Worm (Caenorhabditis elegans) whole organism, young adult: ENCODE measurements around the gene B0547.2.
A peak's percentile ranks its signal among the peaks of the same experiment; 100 is the strongest.

Experiments used
- F49E8.2 ChIP-seq: sonication (generic microtip); optimal IDR thresholded peaks from 3 replicates; lab custom pipeline; 2017; ENCODE audit warnings: missing genetic modification characterization, mild to moderate bottlenecking, missing compliant biosample characterization, antibody characterized with exemption, moderate library complexity; ENCODE audit not compliant: insufficient read depth
- K11D2.4 ChIP-seq: fragments of 200-800 bp; sonication (Bioruptor generic); IDR thresholded peaks from 2 replicates; pipeline ENCODE4 v1.3.6; 2022; ENCODE audit warnings: missing genetic modification reagents, missing genetic modification characterization, missing compliant biosample characterization
- T26A5.8 ChIP-seq: sonication (generic microtip); optimal IDR thresholded peaks from 2 replicates; lab custom pipeline; 2016; ENCODE audit warnings: missing genetic modification characterization, missing compliant biosample characterization
- attf-6 ChIP-seq: fragments of 200-800 bp; sonication (Bioruptor generic); IDR thresholded peaks from 2 replicates; pipeline ENCODE4 v1.3.6; 2022; ENCODE audit warnings: missing genetic modification reagents, missing genetic modification characterization, missing compliant biosample characterization
- die-1 ChIP-seq: sonication (generic microtip); optimal IDR thresholded peaks from 2 replicates; lab custom pipeline; 2016; ENCODE audit warnings: missing genotype, mild to moderate bottlenecking, missing genetic modification characterization, missing compliant biosample characterization
- madf-3 ChIP-seq: fragments of 200-800 bp; sonication (Bioruptor generic); IDR thresholded peaks from 2 replicates; pipeline ENCODE4 v1.3.6; 2022; ENCODE audit warnings: missing genetic modification reagents, missing genetic modification characterization, missing compliant biosample characterization
- mcd-1 ChIP-seq: fragments of 200-800 bp; sonication (Bioruptor generic); IDR thresholded peaks from 2 replicates; pipeline ENCODE4 v1.3.6; 2022; ENCODE audit warnings: missing genetic modification reagents, missing genetic modification characterization, missing compliant biosample characterization
- snpc-1.1 ChIP-seq: sonication (generic microtip); optimal IDR thresholded peaks from 2 replicates; lab custom pipeline; 2017; ENCODE audit warnings: missing genetic modification characterization, mild to moderate bottlenecking, missing compliant biosample characterization, antibody characterized with exemption, moderate library complexity, missing genotype, missing genetic modification reagents; ENCODE audit not compliant: insufficient read depth
- snpc-4 ChIP-seq, 5 experiments: fragments of 150-350 bp in 1 of 5; sonication (generic microtip) in 4 of 5; optimal IDR thresholded peaks; 2 replicates each; lab custom pipeline; 2014 to 2018; ENCODE audit warnings: missing genetic modification characterization in 5 of 5, missing biosample characterization in 3 of 5, antibody characterized with exemption in 2 of 5, mild to moderate bottlenecking in 2 of 5, missing compliant biosample characterization in 2 of 5, missing genotype in 2 of 5, moderate library complexity in 2 of 5, missing genetic modification reagents in 1 of 5
- tlf-1 ChIP-seq: fragments of 200-800 bp; sonication (Bioruptor generic); optimal IDR thresholded peaks from 2 replicates; lab custom pipeline; 2018; ENCODE audit warnings: mild to moderate bottlenecking, missing genetic modification characterization, missing compliant biosample characterization
- unc-62 ChIP-seq: fragments of 150-350 bp; optimal IDR thresholded peaks from 2 replicates; lab custom pipeline; 2014; ENCODE audit warnings: missing biosample characterization, missing genetic modification reagents, missing genetic modification characterization
- ztf-3 ChIP-seq: fragments of 200-800 bp; sonication (Bioruptor generic); optimal IDR thresholded peaks from 2 replicates; lab custom pipeline; 2018; ENCODE audit warnings: mild to moderate bottlenecking, missing genetic modification characterization, missing compliant biosample characterization

Gene B0547.2

DNA sequence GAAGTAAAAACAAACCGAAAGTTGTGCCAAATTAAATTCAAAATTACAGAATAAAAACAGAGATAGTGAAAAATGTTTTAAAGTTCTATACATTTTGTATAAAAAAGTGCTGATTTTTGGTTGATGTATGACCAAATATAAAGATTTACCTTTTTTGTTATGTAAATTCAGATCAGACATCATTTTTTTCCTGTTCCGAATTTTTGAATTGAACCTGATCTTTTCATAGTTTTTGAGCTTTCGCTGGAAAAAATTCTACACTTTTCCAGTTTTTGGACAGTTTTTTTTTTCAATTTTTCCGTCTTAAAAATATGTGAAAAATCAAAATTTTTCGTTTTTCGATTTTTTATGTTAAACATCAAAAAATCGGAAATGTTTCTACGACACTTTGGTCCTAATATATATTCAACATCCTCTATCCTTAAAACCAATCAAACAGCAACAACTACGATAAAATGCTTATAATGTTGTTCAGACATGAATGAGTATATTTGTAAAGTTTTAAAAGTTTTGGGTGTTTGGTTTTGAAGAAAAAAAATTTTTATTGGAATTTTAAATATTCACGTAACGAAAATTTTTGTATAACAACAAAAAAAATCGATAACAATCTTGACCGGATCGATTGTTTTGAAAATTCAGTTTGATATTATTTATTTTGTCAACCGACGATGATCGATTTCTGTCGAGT lies 36.9 kb downstream of the B0547.2 start, which contains the start of the genes C55C3.7 and C55C3.6:
Gene C55C3.7 (minus strand): TSS at position 101 of the 688 bp plus-strand sequence.
Gene C55C3.6 (plus strand): TSS at position 638 of the 688 bp plus-strand sequence.
- TF ChIP-seq K11D2.4 = no peak

DNA sequence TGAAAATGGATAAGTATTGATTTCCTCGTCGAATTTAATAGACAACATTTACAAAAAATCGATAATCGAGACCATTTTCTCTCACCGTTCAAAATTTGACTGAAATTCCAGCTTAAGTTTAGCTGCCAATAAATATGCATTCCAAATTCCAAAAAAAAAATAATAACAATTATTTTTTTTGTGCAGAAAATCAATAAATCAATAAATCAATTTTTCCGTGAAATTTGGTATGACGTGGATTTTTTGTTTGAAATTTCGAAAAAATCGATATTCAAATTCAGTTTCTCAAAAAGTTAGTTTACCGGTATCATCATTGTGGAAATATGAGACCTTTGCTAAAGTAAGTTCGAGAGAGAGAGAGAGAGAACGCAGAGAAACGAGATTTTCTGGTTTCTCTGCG lies 39.2 kb downstream of the B0547.2 start, which contains the start of gene C55C3.3:
Gene C55C3.3 (plus strand): TSS at position 274 of the 400 bp plus-strand sequence.
- no peak for TF ChIP-seq F49E8.2 (tag; lab: Kevin White, UChicago)
- no peak for TF ChIP-seq snpc-4 (GFP tag; optimal IDR thresholded peaks at IDR 0.05; lab: Kevin White, UChicago)
- peak in 1 of 4 experiments; percentile 61 for TF ChIP-seq snpc-4 (tag; optimal IDR thresholded peaks at IDR 0.05; lab: Kevin White, UChicago)

DNA sequence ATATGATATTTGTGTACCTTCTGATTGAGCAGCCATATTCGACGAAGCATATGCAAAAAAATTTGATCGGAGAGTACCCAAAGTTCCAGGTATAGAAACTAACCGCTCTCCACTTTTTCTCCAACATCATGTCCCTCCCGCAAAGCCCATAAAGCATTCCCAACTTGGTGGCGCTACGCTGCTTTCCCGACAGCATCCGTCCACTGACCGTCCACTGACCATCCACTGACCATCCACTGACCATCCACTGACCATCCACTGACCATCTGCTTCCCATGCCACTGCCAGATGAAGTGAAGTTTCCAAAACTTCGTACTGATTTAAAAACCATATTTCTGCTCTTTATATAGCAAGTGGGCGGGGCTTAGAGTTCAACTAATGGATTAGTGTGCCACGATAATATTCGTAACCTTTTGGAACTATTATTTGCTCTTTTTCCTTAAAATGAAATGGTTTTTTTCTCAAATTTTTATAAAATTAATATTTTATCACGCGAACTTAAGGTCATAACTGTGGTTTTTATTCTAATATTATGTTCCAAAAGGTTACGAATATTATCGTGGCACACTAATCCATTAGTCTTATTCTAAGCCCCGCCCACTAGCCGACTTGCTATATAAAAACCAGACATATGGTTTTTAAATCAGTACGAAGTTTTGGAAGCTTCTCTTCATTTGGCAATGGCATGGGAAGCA lies 44.7 kb downstream of the B0547.2 start, which contains the start of gene C55C3.8:
Gene C55C3.8 (plus strand): TSS at position 645 of the 695 bp plus-strand sequence.
- TF ChIP-seq T26A5.8 (tag; lab: Kevin White, UChicago) (no peak), die-1 (tag; lab: Kevin White, UChicago) (no peak), ztf-3 (GFP tag; lab: Kevin White, UChicago) (no peak), unc-62 (GFP tag; lab: Kevin White, UChicago) (no peak), mcd-1 (GFP tag; lab: Robert Waterston, UW) (no peak), snpc-1.1 (tag; lab: Kevin White, UChicago) (no peak), tlf-1 (no peak)

DNA sequence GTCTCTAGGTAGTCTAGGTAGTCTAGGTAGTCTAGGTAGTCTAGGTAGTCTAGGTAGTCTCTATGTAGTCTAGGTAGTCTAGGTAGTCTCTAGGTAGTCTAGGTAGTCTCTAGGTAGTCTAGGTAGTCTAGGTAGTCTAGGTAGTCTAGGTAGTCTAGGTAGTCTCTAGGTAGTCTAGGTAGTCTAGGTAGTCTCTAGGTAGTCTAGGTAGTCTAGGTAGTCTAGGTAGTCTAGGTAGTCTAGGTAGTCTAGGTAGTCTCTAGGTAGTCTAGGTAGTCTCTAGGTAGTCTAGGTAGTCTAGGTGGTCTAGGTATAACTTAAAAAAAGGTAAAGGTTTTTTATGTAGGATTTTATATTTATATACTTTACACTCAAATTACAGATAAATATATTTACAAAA lies 45.4 kb downstream of the B0547.2 start:
- TF ChIP-seq madf-3 (GFP tag; lab: Robert Waterston, UW) = peak; percentile 80; the same call in 1 of the 2 replicates
- TF ChIP-seq attf-6 (GFP tag; lab: Robert Waterston, UW) = 0 out of 2 replicates have a peak, but pooled peaks have one; percentile 14
